Worm (Caenorhabditis elegans): ENCODE data around the gene C32D5.8.

DNA sequence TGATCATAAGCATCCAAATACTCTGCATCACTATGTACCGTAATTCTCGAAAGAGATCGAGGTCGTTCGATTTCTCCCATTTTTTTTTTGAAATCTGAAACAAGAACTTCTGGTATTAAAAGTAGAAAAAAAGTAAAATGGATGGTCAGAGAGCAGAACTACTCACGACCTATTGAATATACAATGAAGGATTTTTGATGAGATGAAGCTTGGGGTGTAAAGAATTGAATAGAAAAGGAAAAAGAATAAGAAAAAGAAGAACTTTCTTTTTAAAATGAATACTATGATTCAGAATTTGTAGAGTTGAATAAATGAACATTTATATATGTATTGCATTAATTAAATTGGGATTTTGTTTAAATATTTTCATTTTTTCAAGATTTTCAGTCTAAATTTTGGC is 11.9 kb downstream of the C32D5.8 start, which contains the start of gene ttc-39B:
- TF ChIP-seq flt-1 (GFP tag; IDR thresholded peaks at IDR 0.05) (no peak), T22C8.4 (GFP tag; IDR thresholded peaks at IDR 0.05) (no peak), ztf-23 (GFP tag; IDR thresholded peaks at IDR 0.05) (no peak), med-1 (GFP tag; optimal IDR thresholded peaks at IDR 0.05; ENCODE audit: insufficient read depth) (no peak), klf-2 (GFP tag; conservative IDR thresholded peaks at IDR 0.05) (no peak), ztf-29 (GFP tag; IDR thresholded peaks at IDR 0.05) (no peak), cog-1 (tag; optimal IDR thresholded peaks at IDR 0.05) (no peak), ref-1 (GFP tag; conservative IDR thresholded peaks at IDR 0.05) (no peak), tab-1 (GFP tag; IDR thresholded peaks at IDR 0.05) (no peak)
